Fruit fly (Drosophila melanogaster) whole organism, pupa: Measurements from ENCODE around the gene aux.

Source experiments
- CG10348 ChIP-seq: fragments of 200-800 bp; sonication (Bioruptor generic); IDR thresholded peaks from 2 replicates; pipeline ENCODE4 v1.3.6; 2022; ENCODE audit warnings: missing biosample characterization, missing genetic modification characterization
- CG12605 ChIP-seq: fragments of 200-800 bp; sonication (Bioruptor generic); IDR thresholded peaks from 2 replicates; pipeline ENCODE4 v1.3.6; 2022; ENCODE audit warnings: missing biosample characterization, missing genetic modification characterization
- CG13204 ChIP-seq: fragments of 200-800 bp; sonication (Bioruptor generic); optimal IDR thresholded peaks from 2 replicates; lab custom pipeline; 2018; ENCODE audit warnings: missing biosample characterization, mild to moderate bottlenecking, missing genetic modification characterization, moderate library complexity
- CG14655 ChIP-seq: fragments of 200-800 bp; sonication (Bioruptor generic); optimal IDR thresholded peaks from 3 replicates; lab custom pipeline; 2017; ENCODE audit warnings: mild to moderate bottlenecking, missing biosample characterization, missing genetic modification reagents, missing genetic modification characterization
- CG15710 ChIP-seq: fragments of 200-800 bp; sonication (Bioruptor generic); optimal IDR thresholded peaks from 2 replicates; lab custom pipeline; 2018; ENCODE audit warnings: missing biosample characterization, mild to moderate bottlenecking, missing genetic modification characterization, moderate library complexity
- CG17806 ChIP-seq: fragments of 200-800 bp; sonication (Bioruptor generic); optimal IDR thresholded peaks from 2 replicates; lab custom pipeline; 2018; ENCODE audit warnings: missing biosample characterization, mild to moderate bottlenecking, missing genetic modification characterization, moderate library complexity
- CG32121 ChIP-seq: fragments of 200-800 bp; sonication (Bioruptor generic); IDR thresholded peaks from 2 replicates; pipeline ENCODE4 v1.3.6; 2022; ENCODE audit warnings: missing biosample characterization, missing genetic modification characterization
- CG34367 ChIP-seq: fragments of 200-800 bp; sonication (Bioruptor generic); optimal IDR thresholded peaks from 2 replicates; lab custom pipeline; 2018; ENCODE audit warnings: missing biosample characterization, mild to moderate bottlenecking, missing genetic modification characterization
- CG4496 ChIP-seq: fragments of 200-800 bp; sonication (Bioruptor generic); IDR thresholded peaks from 3 replicates; pipeline ENCODE4 v1.3.6; 2022; ENCODE audit warnings: missing biosample characterization, missing genetic modification characterization
- CG8159 ChIP-seq: fragments of 200-800 bp; sonication (Bioruptor generic); optimal IDR thresholded peaks from 3 replicates; lab custom pipeline; 2018; ENCODE audit warnings: missing biosample characterization, mild to moderate bottlenecking, missing genetic modification characterization, moderate library complexity
- CG9948 ChIP-seq: fragments of 200-800 bp; sonication (Bioruptor generic); optimal IDR thresholded peaks from 2 replicates; lab custom pipeline; 2018; ENCODE audit warnings: missing biosample characterization, mild to moderate bottlenecking, missing genetic modification characterization, moderate library complexity
- D1 ChIP-seq: fragments of 200-800 bp; sonication (Bioruptor generic); optimal IDR thresholded peaks from 2 replicates; lab custom pipeline; 2018; ENCODE audit warnings: missing biosample characterization, mild to moderate bottlenecking, missing genetic modification characterization, moderate library complexity
- EcR ChIP-seq: fragments of 200-800 bp; sonication (Bioruptor generic); optimal IDR thresholded peaks from 3 replicates; lab custom pipeline; 2019; ENCODE audit warnings: missing biosample characterization, missing genetic modification characterization, mild to moderate bottlenecking, moderate library complexity, missing genetic modification reagents
- Ets98B ChIP-seq: fragments of 200-800 bp; sonication (Bioruptor generic); IDR thresholded peaks from 2 replicates; pipeline ENCODE4 v1.3.6; 2022; ENCODE audit warnings: missing biosample characterization, missing genetic modification characterization
- Pif1A ChIP-seq: fragments of 200-800 bp; sonication (Bioruptor generic); optimal IDR thresholded peaks from 3 replicates; lab custom pipeline; 2016; ENCODE audit warnings: missing biosample characterization, missing genetic modification characterization
- Pif1B ChIP-seq: fragments of 200-800 bp; sonication (Bioruptor generic); optimal IDR thresholded peaks from 3 replicates; lab custom pipeline; 2016; ENCODE audit warnings: missing biosample characterization, missing genetic modification characterization
- fd96Ca ChIP-seq: fragments of 200-800 bp; sonication (Bioruptor generic); IDR thresholded peaks from 3 replicates; pipeline ENCODE4 v1.3.6; 2022; ENCODE audit warnings: missing biosample characterization, missing genetic modification characterization
- gl ChIP-seq: fragments of 200-800 bp; sonication (Bioruptor generic); optimal IDR thresholded peaks from 2 replicates; lab custom pipeline; 2018; ENCODE audit warnings: missing biosample characterization, mild to moderate bottlenecking, missing genetic modification characterization

The aux gene

DNA sequence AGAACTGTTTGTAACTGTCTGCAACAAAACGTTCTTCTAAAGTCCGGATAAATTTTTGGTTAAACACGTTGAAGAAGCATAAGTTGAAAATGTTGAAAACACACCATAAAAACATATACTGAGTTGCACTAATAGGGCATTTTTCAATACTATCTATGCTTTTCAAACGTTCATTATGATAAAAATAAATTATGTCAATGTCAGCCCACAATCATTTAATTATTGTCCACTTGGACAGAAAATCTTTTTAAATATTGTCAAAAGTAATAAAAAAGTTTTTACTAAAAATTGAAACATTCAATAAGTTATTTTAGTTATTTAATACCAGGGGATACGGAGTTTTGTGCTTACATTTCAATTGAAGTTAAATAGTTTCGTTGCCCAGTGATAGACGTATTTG is 54.9 kb downstream of the aux start, which contains the start of gene CG1092:
Gene CG1092, plus strand, starts transcription at position 301 of the 400 bp plus-strand sequence.
- TF ChIP-seq CG4496 (GFP tag; lab: Robert Waterston, UW) (no peak), Pif1A (GFP tag; lab: Kevin White, UChicago) (no peak), CG9948 (tag; lab: Kevin White, UChicago) (no peak), EcR (no peak), fd96Ca (no peak), CG10348 (GFP tag; lab: Robert Waterston, UW) (no peak), D1 (no peak), CG12605 (GFP tag; lab: Robert Waterston, UW) (no peak), CG17806 (no peak), CG13204 (no peak), CG34367 (tag; lab: Kevin White, UChicago) (no peak), Ets98B (no peak), CG14655 (GFP tag; lab: Kevin White, UChicago) (no peak), Pif1B (GFP tag; lab: Kevin White, UChicago) (no peak), gl (tag; lab: Kevin White, UChicago) (no peak), CG32121 (GFP tag; lab: Robert Waterston, UW) (no peak), CG15710 (tag; lab: Kevin White, UChicago) (no peak)

dm6 chr3R:4268339-4268738 is 56.8 kb downstream of the aux start:
- TF ChIP-seq CG8159 (tag; lab: Kevin White, UChicago) (no peak), gl (tag; lab: Kevin White, UChicago) (no peak), Pif1A (GFP tag; lab: Kevin White, UChicago) (no peak), Pif1B (GFP tag; lab: Kevin White, UChicago) (no peak), CG4496 (GFP tag; lab: Robert Waterston, UW) (no peak), CG10348 (GFP tag; lab: Robert Waterston, UW) (no peak), EcR (no peak)
